Worm (Caenorhabditis elegans) whole organism, L1 larva: ENCODE results near the gene R09H10.2.
"Not testable (repeated sequence)": the region's sequence is repeated elsewhere in the genome, so short reads cannot be mapped to it uniquely, and the experiment has no call there.

ENCODE experiments used
- fkh-4 ChIP-seq: sonication (generic microtip); optimal IDR thresholded peaks from 2 replicates; lab custom pipeline; 2016; ENCODE audit warnings: missing compliant biosample characterization, missing genetic modification characterization, borderline replicate concordance
- grh-1 ChIP-seq: fragments of 200-800 bp; sonication (Bioruptor generic); IDR thresholded peaks from 2 replicates; pipeline ENCODE4 v1.3.6; 2022; ENCODE audit warnings: missing genetic modification reagents, missing genetic modification characterization, missing compliant biosample characterization
- pag-3 ChIP-seq: sonication (generic microtip); optimal IDR thresholded peaks from 2 replicates; lab custom pipeline; 2017; ENCODE audit warnings: missing genetic modification characterization, mild to moderate bottlenecking, missing compliant biosample characterization, antibody characterized with exemption, borderline replicate concordance; ENCODE audit not compliant: insufficient read depth

The R09H10.2 gene

DNA sequence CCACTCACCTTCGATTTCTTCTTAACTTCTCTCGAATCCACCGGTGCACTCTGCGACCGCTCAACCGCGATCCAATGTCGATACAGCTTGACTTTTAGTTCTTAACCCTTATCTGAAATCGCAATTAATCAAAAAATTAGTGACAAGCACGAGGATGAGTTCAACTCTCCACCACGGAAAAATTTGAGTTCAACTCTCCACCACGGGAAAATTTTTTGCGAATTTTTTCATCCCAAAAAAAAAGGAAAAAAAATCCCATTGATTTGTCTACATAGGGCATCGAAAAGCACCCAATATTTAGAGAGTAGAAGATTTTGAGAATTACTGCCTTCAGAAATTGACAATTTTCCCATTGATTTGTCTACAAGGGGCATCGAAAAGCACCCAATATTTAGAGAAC is 51.3 kb downstream of the R09H10.2 start, which contains the start of gene glb-19:
Gene glb-19 (minus strand): TSS at position 101 of the 400 bp plus-strand sequence.
- TF ChIP-seq grh-1; fkh-4 (tag; lab: Kevin White, UChicago); pag-3: not testable (repeated sequence)
